Fruit fly (Drosophila melanogaster) ovary, adult (tissue): ENCODE data around the gene Lectin-galC1.
A peak's percentile ranks its signal among the peaks of the same experiment; 100 is the strongest.

Source experiments
- CG17801 ChIP-seq: fragments of 200-800 bp; optimal IDR thresholded peaks from 2 replicates; lab custom pipeline; 2019; ENCODE audit warnings: missing biosample characterization, mild to moderate bottlenecking, missing genetic modification characterization, moderate library complexity; ENCODE audit not compliant: partially characterized antibody

Lectin-galC1 gene

DNA sequence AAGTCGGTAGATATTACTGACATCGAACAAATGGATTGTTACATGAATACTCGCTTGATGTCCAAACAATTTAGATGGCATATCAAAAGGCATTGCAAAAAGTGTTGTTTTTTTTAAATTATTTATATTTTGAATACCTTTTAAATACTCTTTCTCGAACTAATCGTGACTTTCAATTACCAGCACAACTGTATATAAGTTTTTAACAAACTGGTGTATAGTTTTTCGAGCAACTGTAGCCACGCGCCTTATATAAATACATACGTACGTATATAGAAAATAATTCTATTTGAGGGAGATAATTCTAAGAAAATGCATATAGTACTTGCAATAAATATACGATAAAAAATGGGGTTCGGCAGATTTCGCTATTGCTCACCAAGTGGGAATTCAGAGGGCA, 23.0 kb downstream of the Lectin-galC1 start:
- no peak for TF ChIP-seq CG17801 (GFP tag; lab: Kevin White, UChicago)

- no peak for TF ChIP-seq CG17801 (GFP tag; lab: Kevin White, UChicago)
These were observed 23.5 kb downstream of the Lectin-galC1 start for dm6 chr2L:19440732-19441131.

- no peak for TF ChIP-seq CG17801 (GFP tag; lab: Kevin White, UChicago)
These were observed 24.1 kb downstream of the Lectin-galC1 start for dm6 chr2L:19441339-19441738.

DNA sequence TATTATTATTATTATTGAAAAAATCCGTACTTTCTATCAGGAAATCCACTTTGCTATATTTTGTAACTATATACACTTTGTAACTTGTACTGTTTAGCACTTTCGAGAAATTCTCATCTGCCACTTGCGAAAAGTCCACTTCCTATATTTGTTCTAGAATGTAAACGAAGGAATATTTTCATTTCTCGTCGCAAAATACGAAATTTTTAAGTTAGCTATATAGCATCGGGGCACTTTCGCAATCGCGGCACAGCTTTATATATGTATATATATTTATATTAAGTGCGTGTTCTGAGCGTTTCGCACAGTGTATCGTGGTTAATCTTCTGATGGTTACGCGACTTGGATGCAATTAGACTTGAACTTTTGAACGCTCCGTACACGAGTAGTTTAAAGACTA, 24.5 kb downstream of the Lectin-galC1 start, which contains the start of gene RanGAP:
Gene RanGAP, plus strand, starts transcription at position 169 of the 400 bp plus-strand sequence.
- no peak for TF ChIP-seq CG17801 (GFP tag; lab: Kevin White, UChicago)

DNA sequence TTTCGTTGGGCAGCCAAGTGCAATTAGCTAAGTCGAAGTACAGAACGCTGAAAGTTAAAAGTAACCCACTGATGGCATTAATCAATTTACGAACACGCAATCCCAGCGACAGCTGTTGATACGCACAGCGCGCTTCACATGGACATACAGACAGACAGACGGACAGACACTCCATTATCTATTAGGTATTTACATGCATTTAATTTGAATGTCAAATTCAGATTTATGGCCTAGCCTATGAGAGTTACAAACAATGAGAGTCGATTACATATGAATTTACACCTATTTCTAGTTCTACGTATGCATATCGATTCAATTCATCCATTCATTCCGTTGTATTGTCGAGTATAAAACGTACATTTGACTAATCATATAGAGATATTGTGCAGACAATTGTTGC, 25.4 kb downstream of the Lectin-galC1 start, which contains the start of gene CG10237:
Gene CG10237, minus strand, starts transcription at position 101 of the 400 bp plus-strand sequence.
- TF ChIP-seq CG17801 (GFP tag; lab: Kevin White, UChicago) = no peak

dm6 chr2L:19444734-19445140, 27.5 kb downstream of the Lectin-galC1 start, which contains the start of gene Hs2st:
Hs2st (minus strand) TSS chr2L:19444750.
- TF ChIP-seq CG17801 (GFP tag; lab: Kevin White, UChicago) = peak; percentile 89

dm6 chr2L:19452535-19453317, 35.5 kb downstream of the Lectin-galC1 start:
- no peak for TF ChIP-seq CG17801 (GFP tag; lab: Kevin White, UChicago)

dm6 chr2L:19453381-19453780, 36.1 kb downstream of the Lectin-galC1 start, which contains the start of gene Top2:
Top2 (minus strand) TSS chr2L:19453490.
- peak; percentile 3 for TF ChIP-seq CG17801 (GFP tag; lab: Kevin White, UChicago)

- TF ChIP-seq CG17801 (GFP tag; lab: Kevin White, UChicago) = no peak
These were observed 37.0 kb downstream of the Lectin-galC1 start, which contains the start of gene CG10026 for dm6 chr2L:19454070-19454751. CG10026 (plus strand) TSS chr2L:19454256.

- TF ChIP-seq CG17801 (GFP tag; lab: Kevin White, UChicago) = no peak
These were observed 38.0 kb downstream of the Lectin-galC1 start for dm6 chr2L:19455209-19455608.

DNA sequence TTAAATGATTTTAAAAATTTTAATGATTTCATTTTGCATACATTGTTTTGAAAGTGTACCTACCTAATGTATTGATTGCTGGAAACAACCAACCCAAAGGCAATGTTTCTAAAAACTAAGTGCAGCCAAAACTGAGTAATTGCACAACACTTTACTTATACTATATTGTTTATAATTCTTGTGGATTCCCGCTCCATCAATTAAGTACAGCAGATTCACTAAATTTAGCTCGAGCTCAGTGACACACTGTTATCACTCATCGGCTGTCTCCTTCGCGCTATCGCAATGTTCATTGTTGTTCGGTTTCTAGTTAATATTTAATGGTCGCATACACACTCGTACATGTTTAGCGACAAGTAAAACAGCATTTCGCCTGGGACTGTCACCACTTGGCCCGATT, 38.5 kb downstream of the Lectin-galC1 start:
- no peak for TF ChIP-seq CG17801 (GFP tag; lab: Kevin White, UChicago)

DNA sequence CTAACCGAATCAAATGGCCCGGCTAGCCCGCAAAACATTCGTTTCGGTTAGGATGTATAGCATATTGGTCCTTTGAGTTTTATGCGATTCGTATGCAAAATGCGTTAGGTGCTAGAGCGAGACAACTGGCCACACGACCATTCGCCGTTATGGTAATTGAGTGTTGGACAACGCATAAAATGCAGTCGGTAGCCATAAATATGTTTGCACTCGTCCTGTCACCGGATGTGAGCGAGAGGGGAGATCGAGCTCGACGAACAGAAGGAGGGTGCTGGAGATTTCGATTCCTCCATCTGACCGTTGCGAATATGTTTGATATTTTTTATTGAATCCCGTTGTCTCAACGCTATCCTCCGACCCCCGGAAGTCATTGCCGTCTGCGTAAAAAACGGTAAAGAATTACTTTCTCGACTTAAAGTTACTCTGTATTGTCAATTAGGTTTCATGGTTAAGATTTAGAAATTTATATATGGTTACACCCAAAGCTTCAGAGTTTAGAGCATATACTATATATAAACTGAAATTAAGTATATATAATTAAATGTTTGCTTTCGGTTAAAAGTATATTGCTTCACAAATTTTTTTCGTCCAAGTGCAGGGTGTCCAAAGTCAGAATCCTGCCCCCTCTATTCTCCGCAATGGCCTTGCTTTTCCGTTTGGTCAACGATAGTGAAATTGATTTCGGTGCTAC, 40.8 kb downstream of the Lectin-galC1 start:
- TF ChIP-seq CG17801 (GFP tag; lab: Kevin White, UChicago) = no peak

DNA sequence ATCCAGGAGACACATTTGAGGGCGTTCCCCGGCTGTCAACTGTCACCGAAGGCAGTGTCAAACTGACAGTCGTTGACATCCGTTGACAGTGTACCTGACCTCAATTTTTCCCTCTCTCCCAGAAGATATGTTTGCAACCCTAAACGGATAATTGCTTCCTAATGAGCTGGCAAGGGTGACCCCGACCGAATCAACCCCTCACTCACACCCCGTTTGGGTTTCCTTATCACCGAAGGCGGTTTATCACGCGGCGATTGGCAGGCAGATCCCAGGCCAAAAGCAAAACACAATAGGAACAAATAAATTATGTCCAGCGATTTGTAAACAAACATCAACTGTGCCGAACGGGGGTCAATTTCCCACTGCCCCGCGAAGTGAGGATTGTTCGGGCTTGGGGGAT, 42.2 kb downstream of the Lectin-galC1 start:
- TF ChIP-seq CG17801 (GFP tag; lab: Kevin White, UChicago) = no peak

DNA sequence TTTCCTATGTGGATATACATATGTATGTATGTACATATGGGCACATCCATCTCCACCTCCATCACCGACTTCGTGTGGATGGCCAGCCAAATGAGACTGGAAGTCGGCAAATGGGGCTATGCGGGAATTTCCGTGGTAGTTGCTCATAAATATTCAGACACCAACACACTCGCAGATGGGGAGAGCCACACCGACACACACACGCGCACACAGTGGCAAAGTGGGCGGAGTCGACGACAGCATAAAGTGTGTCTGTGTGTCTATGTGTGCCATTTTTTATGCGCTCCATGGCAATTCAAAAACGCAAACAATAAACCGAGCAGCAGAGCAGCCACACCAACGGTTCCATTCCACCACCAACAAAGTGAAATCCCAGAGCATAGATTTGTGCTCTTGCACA, 45.7 kb downstream of the Lectin-galC1 start:
- no peak for TF ChIP-seq CG17801 (GFP tag; lab: Kevin White, UChicago)

DNA sequence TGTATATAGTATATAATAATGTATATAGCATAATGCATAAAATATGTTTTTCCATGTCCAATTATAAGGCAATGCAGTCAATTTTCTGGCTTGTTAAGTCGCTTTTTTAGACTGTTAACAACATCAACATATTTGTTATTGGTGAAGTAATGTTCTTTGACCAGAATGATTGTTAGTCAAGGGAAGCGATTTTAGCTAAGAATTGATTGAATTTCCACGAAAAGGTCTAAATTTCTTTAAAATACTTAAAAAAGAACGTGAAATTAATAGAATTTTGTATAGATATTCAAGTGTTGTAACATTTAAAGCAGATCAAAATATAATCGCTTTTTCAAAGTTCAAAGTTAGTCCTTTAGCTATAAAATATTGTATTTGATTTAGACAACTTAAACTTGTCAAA, 46.2 kb downstream of the Lectin-galC1 start:
- TF ChIP-seq CG17801 (GFP tag; lab: Kevin White, UChicago) = no peak
